Worm (Caenorhabditis elegans) whole organism, L3 larva: ENCODE measurements around the gene lge-1.

Source experiments
- R02D3.7 ChIP-seq: fragments of 150-350 bp; optimal IDR thresholded peaks from 2 replicates; lab custom pipeline; 2014; ENCODE audit warnings: missing biosample characterization, missing genetic modification characterization
- aly-2 ChIP-seq: fragments of 150-350 bp; optimal IDR thresholded peaks from 2 replicates; lab custom pipeline; 2014; ENCODE audit warnings: missing biosample characterization, missing genetic modification characterization
- ama-1 ChIP-seq: fragments of 150-350 bp; optimal IDR thresholded peaks from 2 replicates; lab custom pipeline; 2018
- ceh-28 ChIP-seq: fragments of 150-350 bp; optimal IDR thresholded peaks from 2 replicates; lab custom pipeline; 2014; ENCODE audit warnings: missing biosample characterization, missing genetic modification reagents, missing genetic modification characterization
- ceh-82 ChIP-seq: fragments of 150-350 bp; optimal IDR thresholded peaks from 2 replicates; lab custom pipeline; 2014; ENCODE audit warnings: missing biosample characterization, missing genetic modification characterization
- ceh-9 ChIP-seq: sonication (generic microtip); optimal IDR thresholded peaks from 2 replicates; lab custom pipeline; 2018; ENCODE audit warnings: missing biosample characterization, missing genetic modification characterization
- daf-12 ChIP-seq: fragments of 150-350 bp; optimal IDR thresholded peaks from 2 replicates; lab custom pipeline; 2014; ENCODE audit warnings: missing biosample characterization, missing genetic modification reagents, missing genetic modification characterization
- egl-27 ChIP-seq: sonication (generic microtip); optimal IDR thresholded peaks from 4 replicates; lab custom pipeline; 2017; ENCODE audit warnings: missing biosample characterization, missing genetic modification reagents, missing genetic modification characterization
- elt-3 ChIP-seq, 3 experiments: fragments of 150-350 bp in 1 of 3; sonication (generic microtip) in 2 of 3; optimal IDR thresholded peaks; 2 replicates in 2 of 3; 4 replicates in 1 of 3; lab custom pipeline; 2014 to 2017; ENCODE audit warnings: missing biosample characterization in 3 of 3, missing genetic modification characterization in 3 of 3
- eor-1 ChIP-seq, 2 experiments: fragments of 150-350 bp; optimal IDR thresholded peaks; 2 replicates each; lab custom pipeline; 2014 to 2018; ENCODE audit warnings: missing biosample characterization in 2 of 2, missing genetic modification characterization in 2 of 2
- fkh-10 ChIP-seq: sonication (generic microtip); optimal IDR thresholded peaks from 2 replicates; lab custom pipeline; 2017; ENCODE audit warnings: missing biosample characterization, missing genetic modification reagents, missing genetic modification characterization
- fkh-2 ChIP-seq: fragments of 150-350 bp; optimal IDR thresholded peaks from 2 replicates; lab custom pipeline; 2014; ENCODE audit warnings: missing biosample characterization, missing genetic modification reagents, missing genetic modification characterization
- fos-1 ChIP-seq: fragments of 150-350 bp; optimal IDR thresholded peaks from 2 replicates; lab custom pipeline; 2014; ENCODE audit warnings: missing biosample characterization, missing genetic modification characterization
- hmg-11 ChIP-seq: sonication (generic microtip); optimal IDR thresholded peaks from 2 replicates; lab custom pipeline; 2016; ENCODE audit warnings: missing genetic modification characterization, missing compliant biosample characterization
- jun-1 ChIP-seq: fragments of 150-350 bp; optimal IDR thresholded peaks from 2 replicates; lab custom pipeline; 2014; ENCODE audit warnings: missing biosample characterization, missing genetic modification reagents, missing genetic modification characterization
- lin-15B ChIP-seq: fragments of 150-350 bp; optimal IDR thresholded peaks from 2 replicates; lab custom pipeline; 2014; ENCODE audit warnings: missing biosample characterization, missing genetic modification characterization
- lin-39 ChIP-seq: fragments of 150-350 bp; optimal IDR thresholded peaks from 2 replicates; lab custom pipeline; 2018; ENCODE audit warnings: missing biosample characterization, missing genetic modification reagents, missing genetic modification characterization
- lsy-12 ChIP-seq: sonication (generic microtip); optimal IDR thresholded peaks from 2 replicates; lab custom pipeline; 2016; ENCODE audit warnings: mild to moderate bottlenecking, missing genetic modification characterization, missing compliant biosample characterization
- mdl-1 ChIP-seq: fragments of 150-350 bp; optimal IDR thresholded peaks from 2 replicates; lab custom pipeline; 2014; ENCODE audit warnings: missing biosample characterization, missing genetic modification characterization
- nhr-11 ChIP-seq: fragments of 150-350 bp; optimal IDR thresholded peaks from 2 replicates; lab custom pipeline; 2014; ENCODE audit warnings: missing biosample characterization, missing genetic modification characterization
- nhr-12 ChIP-seq: fragments of 150-350 bp; optimal IDR thresholded peaks from 2 replicates; lab custom pipeline; 2014; ENCODE audit warnings: missing biosample characterization, missing genetic modification characterization
- nhr-23 ChIP-seq: fragments of 150-350 bp; optimal IDR thresholded peaks from 2 replicates; lab custom pipeline; 2014; ENCODE audit warnings: missing biosample characterization, missing genetic modification reagents, missing genetic modification characterization
- nhr-237 ChIP-seq: fragments of 150-350 bp; optimal IDR thresholded peaks from 2 replicates; lab custom pipeline; 2014; ENCODE audit warnings: missing biosample characterization, missing genetic modification characterization
- nhr-25 ChIP-seq: sonication (generic microtip); optimal IDR thresholded peaks from 2 replicates; lab custom pipeline; 2017; ENCODE audit warnings: missing biosample characterization, missing genetic modification characterization
- nhr-28 ChIP-seq: fragments of 150-350 bp; optimal IDR thresholded peaks from 2 replicates; lab custom pipeline; 2014; ENCODE audit warnings: missing biosample characterization, missing genetic modification characterization
- nhr-43 ChIP-seq: sonication (generic microtip); optimal IDR thresholded peaks from 2 replicates; lab custom pipeline; 2016; ENCODE audit warnings: mild to moderate bottlenecking, missing genetic modification characterization, missing compliant biosample characterization; ENCODE audit not compliant: poor library complexity, severe bottlenecking
- nhr-76 ChIP-seq: fragments of 150-350 bp; sonication (generic microtip); optimal IDR thresholded peaks from 5 replicates; lab custom pipeline; 2014; ENCODE audit warnings: missing biosample characterization, missing genetic modification characterization
- nhr-77 ChIP-seq: fragments of 150-350 bp; optimal IDR thresholded peaks from 2 replicates; lab custom pipeline; 2014; ENCODE audit warnings: missing biosample characterization, missing genetic modification characterization
- pha-4 ChIP-seq: fragments of 150-350 bp; optimal IDR thresholded peaks from 2 replicates; lab custom pipeline; 2014; ENCODE audit warnings: missing biosample characterization, missing genetic modification reagents, missing genetic modification characterization
- pqm-1 ChIP-seq: fragments of 150-350 bp; optimal IDR thresholded peaks from 2 replicates; lab custom pipeline; 2017; ENCODE audit warnings: missing biosample characterization, missing genetic modification characterization, inconsistent platforms
- sea-2 ChIP-seq: fragments of 150-350 bp; sonication (generic microtip); optimal IDR thresholded peaks from 4 replicates; lab custom pipeline; 2014; ENCODE audit warnings: missing biosample characterization, missing genetic modification reagents, missing genetic modification characterization
- skn-1 ChIP-seq: fragments of 150-350 bp; optimal IDR thresholded peaks from 2 replicates; lab custom pipeline; 2014; ENCODE audit warnings: missing biosample characterization, missing genetic modification characterization
- tbx-2 ChIP-seq: sonication (generic microtip); optimal IDR thresholded peaks from 2 replicates; lab custom pipeline; 2016; ENCODE audit warnings: mild to moderate bottlenecking, missing genetic modification characterization, missing compliant biosample characterization
- unc-39 ChIP-seq: sonication (generic microtip); optimal IDR thresholded peaks from 4 replicates; lab custom pipeline; 2017; ENCODE audit warnings: missing biosample characterization, missing genetic modification characterization
- unc-62 ChIP-seq: fragments of 150-350 bp; sonication (generic microtip); optimal IDR thresholded peaks from 4 replicates; lab custom pipeline; 2014; ENCODE audit warnings: missing biosample characterization, missing genetic modification reagents, missing genetic modification characterization
- zag-1 ChIP-seq: fragments of 150-350 bp; optimal IDR thresholded peaks from 2 replicates; lab custom pipeline; 2014; ENCODE audit warnings: missing biosample characterization, missing genetic modification characterization
- ztf-11 ChIP-seq: fragments of 150-350 bp; optimal IDR thresholded peaks from 2 replicates; lab custom pipeline; 2014; ENCODE audit warnings: missing biosample characterization, missing genetic modification characterization
- ztf-4 ChIP-seq: fragments of 150-350 bp; optimal IDR thresholded peaks from 2 replicates; lab custom pipeline; 2014; ENCODE audit warnings: missing biosample characterization, missing genetic modification characterization

Gene lge-1

DNA sequence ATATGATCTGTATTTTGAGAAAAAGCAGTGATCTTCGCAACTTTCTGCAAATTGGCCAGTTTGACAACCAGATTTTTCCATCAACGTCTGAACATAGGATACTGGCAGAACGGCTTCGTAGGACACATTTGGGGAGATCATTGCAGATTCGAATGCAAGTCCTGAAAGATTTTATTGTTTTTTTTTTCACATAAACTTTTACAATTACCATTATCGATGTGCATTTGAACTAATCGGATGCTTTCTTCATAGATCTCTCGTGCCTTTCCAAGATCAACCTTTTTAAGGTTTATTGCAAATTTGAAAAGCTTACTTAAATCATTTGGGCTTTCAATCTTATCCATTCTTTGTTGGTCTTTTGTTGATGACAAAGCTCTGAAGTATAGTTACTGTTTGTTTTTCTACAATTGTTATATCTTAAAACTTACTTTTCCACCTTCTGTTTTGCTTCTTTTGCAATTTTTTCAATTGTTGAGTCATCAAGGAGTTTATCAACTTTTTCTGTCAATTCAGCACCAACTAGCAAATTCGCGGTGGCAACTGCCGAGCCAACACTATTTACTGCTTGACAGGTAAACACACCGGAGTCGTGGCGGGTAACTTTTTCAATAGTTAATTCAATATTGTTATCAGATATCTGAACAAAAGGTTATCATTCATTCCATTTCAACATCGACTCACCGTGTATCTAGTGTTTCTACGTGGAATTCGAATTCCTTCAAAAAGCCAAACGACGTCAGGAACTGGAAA lies 10.3 kb downstream of the lge-1 start:
- TF ChIP-seq zag-1 (tag; lab: Kevin White, UChicago) (no peak), ceh-28 (tag; lab: Kevin White, UChicago) (no peak), ceh-9 (tag; lab: Kevin White, UChicago) (no peak), ceh-82 (tag; lab: Kevin White, UChicago) (no peak), fkh-2 (tag; lab: Kevin White, UChicago) (no peak), fos-1 (tag; lab: Kevin White, UChicago) (no peak), lin-15B (tag; lab: Kevin White, UChicago) (no peak), nhr-23 (no peak), unc-62 (GFP tag; lab: Kevin White, UChicago) (no peak), mdl-1 (tag; lab: Kevin White, UChicago) (no peak)

DNA sequence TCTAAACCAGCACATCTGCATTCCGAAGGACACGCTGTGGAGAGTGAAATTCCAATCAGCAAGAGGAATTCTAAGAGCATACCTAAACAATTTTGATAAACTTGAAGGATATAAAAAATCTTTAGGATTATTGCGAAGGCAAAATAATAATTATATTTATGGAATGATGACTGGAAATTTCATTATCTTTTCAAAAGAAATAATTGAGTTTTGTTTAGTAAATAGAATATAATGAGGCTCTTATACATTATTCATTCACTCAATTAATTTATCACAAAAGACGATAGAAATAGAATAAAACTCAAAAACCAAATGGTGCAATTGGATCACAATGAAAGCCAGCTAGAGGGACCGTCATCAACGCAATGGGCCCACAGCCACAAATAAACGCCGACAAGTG lies 12.8 kb downstream of the lge-1 start, which contains the start of gene pxn-2:
Gene pxn-2 (minus strand): TSS at position 101 of the 400 bp plus-strand sequence.
- TF ChIP-seq nhr-237 (no peak), nhr-11 (tag; lab: Kevin White, UChicago) (no peak), ztf-4 (tag; lab: Kevin White, UChicago) (no peak), lin-39 (tag; lab: Kevin White, UChicago) (no peak), eor-1 (tag; optimal IDR thresholded peaks at IDR 0.05; lab: Kevin White, UChicago) (no peak), hmg-11 (tag; lab: Kevin White, UChicago) (no peak), nhr-77 (tag; lab: Kevin White, UChicago) (no peak), nhr-12 (tag; lab: Kevin White, UChicago) (no peak), aly-2 (tag; lab: Kevin White, UChicago) (no peak), pha-4 (tag; lab: Kevin White, UChicago) (no peak), ztf-11 (tag; lab: Kevin White, UChicago) (no peak), lin-15B (tag; lab: Kevin White, UChicago) (no peak), unc-39 (tag; lab: Kevin White, UChicago) (no peak), nhr-28 (tag; lab: Kevin White, UChicago) (no peak), tbx-2 (tag; lab: Kevin White, UChicago) (no peak), nhr-76 (tag; lab: Kevin White, UChicago) (no peak)

DNA sequence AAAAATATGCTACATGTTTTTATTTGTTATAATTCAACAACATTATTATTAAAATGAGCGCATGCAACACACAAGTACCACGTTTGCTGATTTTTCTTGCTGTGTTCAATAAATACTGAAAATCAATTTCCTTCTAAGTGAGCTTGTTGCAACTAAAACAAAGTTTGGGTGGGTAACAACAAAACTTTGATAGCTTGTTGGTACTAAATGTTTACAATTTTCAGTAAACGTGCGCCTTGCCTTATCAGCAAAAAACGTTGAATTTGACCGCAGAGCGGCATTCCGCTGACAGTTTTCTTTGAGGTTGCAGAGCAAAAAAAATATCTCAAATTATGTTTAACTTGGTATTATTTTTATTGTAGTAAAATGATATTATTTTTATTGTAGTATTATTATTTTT lies 15.0 kb downstream of the lge-1 start:
- TF ChIP-seq pqm-1 (tag; lab: Kevin White, UChicago) (no peak), daf-12 (no peak), ztf-4 (tag; lab: Kevin White, UChicago) (no peak), ceh-9 (tag; lab: Kevin White, UChicago) (no peak), nhr-23 (no peak), jun-1 (tag; lab: Kevin White, UChicago) (no peak), skn-1 (tag; lab: Kevin White, UChicago) (no peak), sea-2 (GFP tag; lab: Kevin White, UChicago) (no peak), R02D3.7 (no peak), fkh-2 (tag; lab: Kevin White, UChicago) (no peak), elt-3 (tag; optimal IDR thresholded peaks at IDR 0.05; lab: Kevin White, UChicago) (no peak), nhr-76 (tag; lab: Kevin White, UChicago) (no peak), ama-1 (lab: Kevin White, UChicago) (no peak)
- TF ChIP-seq, all 47 proteins: peak for 0

DNA sequence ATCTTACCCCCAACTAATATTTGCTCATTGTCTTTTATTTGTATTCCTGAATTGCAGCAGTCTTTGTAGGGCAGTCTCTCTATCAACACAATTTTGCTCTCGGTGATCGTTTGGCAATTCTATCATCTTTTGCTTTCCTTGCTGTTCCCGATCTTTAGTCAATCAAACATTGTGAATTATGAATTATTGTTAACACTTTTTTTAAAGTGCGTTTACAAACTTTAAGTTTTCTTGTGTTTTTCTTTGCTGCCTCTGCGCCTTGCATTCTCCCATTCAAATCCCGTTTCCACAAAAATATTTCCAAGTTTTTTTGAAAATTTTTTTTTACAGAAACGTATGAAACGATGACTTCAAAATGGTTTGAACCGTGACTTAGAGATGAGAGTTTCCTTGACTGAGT lies 15.7 kb downstream of the lge-1 start, which contains the start of gene ver-4:
Gene ver-4 (plus strand): TSS at position 301 of the 400 bp plus-strand sequence.
- TF ChIP-seq R02D3.7 (no peak), unc-62 (GFP tag; lab: Kevin White, UChicago) (no peak), nhr-28 (tag; lab: Kevin White, UChicago) (no peak), zag-1 (tag; lab: Kevin White, UChicago) (no peak), ztf-4 (tag; lab: Kevin White, UChicago) (no peak), lsy-12 (tag; lab: Kevin White, UChicago) (no peak), nhr-43 (tag; lab: Kevin White, UChicago) (no peak), aly-2 (tag; lab: Kevin White, UChicago) (no peak), daf-12 (no peak), egl-27 (tag; lab: Kevin White, UChicago) (no peak), nhr-25 (tag; lab: Kevin White, UChicago) (no peak), nhr-237 (no peak), skn-1 (tag; lab: Kevin White, UChicago) (no peak), fkh-10 (GFP tag; lab: Kevin White, UChicago) (no peak)
